Fruit fly (Drosophila melanogaster) ovary, adult (tissue): ENCODE results near the gene Mis12.

ENCODE experiments used
- CG17801 ChIP-seq: fragments of 200-800 bp; optimal IDR thresholded peaks from 2 replicates; lab custom pipeline; 2019; ENCODE audit warnings: missing biosample characterization, mild to moderate bottlenecking, missing genetic modification characterization, moderate library complexity; ENCODE audit not compliant: partially characterized antibody

Gene Mis12

DNA sequence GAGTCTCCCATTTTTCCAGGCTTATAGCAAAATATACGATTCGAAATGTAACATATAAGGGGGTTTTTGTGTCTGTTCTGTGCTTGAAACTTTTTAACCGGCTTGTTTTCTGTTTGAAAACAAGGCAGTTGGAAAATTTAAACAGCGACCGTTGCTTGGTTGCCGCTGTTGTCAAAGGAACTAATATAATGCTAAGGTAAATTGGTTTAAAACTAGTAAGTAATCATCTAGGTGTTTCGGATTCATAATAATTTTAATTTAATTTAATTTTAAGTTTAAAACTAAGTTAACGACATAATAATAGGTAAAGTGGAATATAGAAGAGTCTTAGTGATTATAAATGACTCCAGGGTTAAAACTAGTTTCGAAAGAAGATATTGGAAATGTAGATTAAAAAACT, 1.1 kb downstream of the Mis12 start, which contains the start of gene CG10064:
TSS of gene CG10064 (minus strand) at position 101 of the 400 bp plus-strand sequence.
- TF ChIP-seq CG17801 (GFP tag; lab: Kevin White, UChicago): no peak

DNA sequence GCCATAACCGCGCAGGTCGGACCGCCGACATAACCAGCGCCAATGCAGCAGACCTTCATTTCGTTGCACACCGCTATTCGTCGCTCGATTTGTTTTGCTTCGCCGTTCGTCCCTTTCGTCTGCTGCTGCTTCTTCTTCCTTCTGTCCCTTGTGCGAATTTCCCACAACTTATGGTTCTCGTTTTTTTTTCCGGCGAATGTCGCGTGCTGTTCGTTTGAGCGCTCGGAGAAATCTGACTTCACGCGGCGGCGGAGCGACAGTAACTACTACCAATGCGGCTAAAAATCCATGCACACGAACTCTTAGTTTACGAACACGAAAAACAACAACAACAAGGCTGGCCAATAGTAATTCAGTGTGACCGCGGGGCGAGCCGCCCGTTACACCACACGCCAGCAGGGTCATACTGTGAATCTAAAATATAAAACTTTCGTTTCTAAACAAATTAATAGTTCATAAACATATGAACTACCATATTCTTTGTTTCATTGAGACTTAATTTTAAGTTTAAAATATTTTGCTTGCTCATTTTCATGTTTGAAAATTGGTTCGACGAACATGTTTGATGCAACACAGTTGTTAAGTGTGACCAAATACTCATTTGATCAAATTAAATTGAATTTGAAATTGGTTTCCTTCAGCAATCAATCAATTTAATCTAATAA, 4.2 kb downstream of the Mis12 start, which contains the start of gene sgl:
TSS of gene sgl (minus strand) at position 271 of the 665 bp plus-strand sequence.
- TF ChIP-seq CG17801 (GFP tag; lab: Kevin White, UChicago): peak; percentile 74

DNA sequence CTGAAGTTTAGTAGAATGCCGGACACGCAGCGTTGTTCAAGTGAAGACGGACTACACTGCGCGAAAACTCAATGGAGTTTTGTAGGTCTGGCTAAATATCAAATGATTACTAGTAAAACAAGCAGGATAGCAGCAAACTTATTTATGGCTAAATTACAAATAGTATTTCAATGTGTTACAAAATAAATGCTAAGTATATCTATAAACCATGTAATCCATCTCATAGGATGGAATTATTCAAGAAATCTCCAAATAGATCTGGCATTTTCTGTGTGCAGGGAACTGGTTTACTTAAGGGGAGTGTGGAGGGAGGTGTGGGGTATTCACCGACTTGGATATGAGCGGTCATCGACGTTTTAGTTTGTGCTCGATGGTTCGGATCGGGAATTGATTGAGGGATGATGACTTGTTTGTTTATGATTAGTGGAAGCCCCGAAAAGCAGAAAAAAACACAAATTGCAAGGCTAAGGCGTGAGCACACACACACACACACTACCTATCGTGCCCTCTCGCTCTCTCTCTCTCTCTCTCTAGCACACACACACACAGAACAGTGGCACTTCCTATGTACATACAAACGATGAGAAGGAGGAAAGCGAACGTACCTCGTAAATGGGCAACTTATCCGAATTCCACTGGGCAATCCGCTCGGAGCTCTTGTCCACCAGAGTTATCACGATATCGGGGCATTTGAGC, 4.9 kb downstream of the Mis12 start:
- TF ChIP-seq CG17801 (GFP tag; lab: Kevin White, UChicago): no peak

DNA sequence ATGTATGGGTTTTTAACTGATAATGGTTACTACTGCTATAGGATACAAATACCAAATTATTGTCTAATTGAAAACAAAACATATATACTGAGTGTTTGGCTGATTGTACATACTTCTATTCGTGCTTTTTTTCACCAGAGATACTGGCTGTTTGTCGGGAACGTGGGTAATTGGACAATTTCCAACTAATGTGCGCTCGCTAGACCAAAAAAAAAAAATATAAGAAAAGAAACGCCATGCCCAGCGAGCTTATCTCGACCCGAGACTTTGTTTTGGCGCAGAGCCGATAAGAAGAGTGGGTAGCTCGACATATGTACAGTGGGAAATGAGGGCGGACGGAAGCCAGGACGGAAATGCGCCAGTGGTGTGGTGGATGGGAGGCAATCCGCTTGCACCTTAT, 5.7 kb downstream of the Mis12 start:
- TF ChIP-seq CG17801 (GFP tag; lab: Kevin White, UChicago): no peak

DNA sequence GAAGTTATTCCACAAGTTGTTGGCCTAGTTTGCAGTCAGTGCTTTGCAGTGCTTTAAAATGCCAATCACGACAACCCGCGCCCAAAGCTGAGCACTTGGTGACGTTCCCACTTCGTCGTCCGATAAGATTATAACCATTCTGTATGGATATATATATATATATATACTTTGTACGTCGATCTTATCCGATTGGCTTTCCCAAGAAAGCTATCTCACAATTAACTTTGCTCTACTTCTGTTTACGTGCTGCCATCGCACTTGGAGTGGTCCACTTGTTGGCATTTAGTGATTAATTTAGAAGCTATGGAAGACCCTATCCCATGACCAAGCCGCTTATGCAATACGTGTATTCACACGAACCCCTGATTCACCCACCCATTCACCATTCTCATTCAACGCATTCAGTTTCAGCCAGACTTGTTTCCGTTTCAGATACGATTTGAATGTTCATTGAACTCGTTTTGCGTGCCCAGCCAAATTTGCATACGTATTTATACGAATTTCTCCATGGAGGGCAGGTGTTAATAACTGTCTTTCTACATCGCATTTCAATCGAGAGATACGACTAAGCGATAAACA, 6.8 kb downstream of the Mis12 start:
- TF ChIP-seq CG17801 (GFP tag; lab: Kevin White, UChicago): no peak

DNA sequence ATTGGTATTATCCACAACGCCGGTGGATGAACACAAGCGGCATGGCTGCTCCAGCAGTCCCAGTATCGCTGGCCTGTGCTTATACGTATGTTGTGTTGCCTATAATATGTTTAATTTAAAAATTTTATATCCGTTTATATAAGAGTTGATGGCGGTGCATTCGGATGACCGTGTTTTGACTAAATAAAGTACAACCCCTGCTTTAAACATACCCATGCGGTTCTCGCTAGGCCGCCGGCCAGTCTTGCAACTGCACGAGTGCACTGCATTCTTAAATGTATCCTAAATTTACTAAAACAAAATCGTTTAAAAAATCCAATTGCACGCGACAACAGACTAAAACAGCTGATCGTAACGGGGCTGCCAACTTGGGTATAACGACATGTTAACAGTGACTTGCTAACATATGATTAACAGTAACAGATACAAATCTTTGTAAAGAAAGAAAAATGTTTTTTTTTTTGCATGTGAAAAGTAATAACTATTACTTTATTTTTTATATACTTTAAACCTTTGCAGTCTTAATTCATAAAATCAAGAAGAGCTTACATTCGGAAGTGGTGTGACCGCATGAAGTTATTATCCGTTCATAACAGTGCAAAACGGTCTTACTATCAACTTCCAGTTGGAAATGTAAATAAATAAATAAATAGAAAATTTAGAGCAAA, 11.0 kb downstream of the Mis12 start, which contains the start of the genes Uqcc1 and Surf1:
TSS of gene Uqcc1 (minus strand) at position 356 of the 668 bp plus-strand sequence.
TSS of gene Surf1 (plus strand) at position 594 of the 668 bp plus-strand sequence.
- TF ChIP-seq CG17801 (GFP tag; lab: Kevin White, UChicago): no peak

DNA sequence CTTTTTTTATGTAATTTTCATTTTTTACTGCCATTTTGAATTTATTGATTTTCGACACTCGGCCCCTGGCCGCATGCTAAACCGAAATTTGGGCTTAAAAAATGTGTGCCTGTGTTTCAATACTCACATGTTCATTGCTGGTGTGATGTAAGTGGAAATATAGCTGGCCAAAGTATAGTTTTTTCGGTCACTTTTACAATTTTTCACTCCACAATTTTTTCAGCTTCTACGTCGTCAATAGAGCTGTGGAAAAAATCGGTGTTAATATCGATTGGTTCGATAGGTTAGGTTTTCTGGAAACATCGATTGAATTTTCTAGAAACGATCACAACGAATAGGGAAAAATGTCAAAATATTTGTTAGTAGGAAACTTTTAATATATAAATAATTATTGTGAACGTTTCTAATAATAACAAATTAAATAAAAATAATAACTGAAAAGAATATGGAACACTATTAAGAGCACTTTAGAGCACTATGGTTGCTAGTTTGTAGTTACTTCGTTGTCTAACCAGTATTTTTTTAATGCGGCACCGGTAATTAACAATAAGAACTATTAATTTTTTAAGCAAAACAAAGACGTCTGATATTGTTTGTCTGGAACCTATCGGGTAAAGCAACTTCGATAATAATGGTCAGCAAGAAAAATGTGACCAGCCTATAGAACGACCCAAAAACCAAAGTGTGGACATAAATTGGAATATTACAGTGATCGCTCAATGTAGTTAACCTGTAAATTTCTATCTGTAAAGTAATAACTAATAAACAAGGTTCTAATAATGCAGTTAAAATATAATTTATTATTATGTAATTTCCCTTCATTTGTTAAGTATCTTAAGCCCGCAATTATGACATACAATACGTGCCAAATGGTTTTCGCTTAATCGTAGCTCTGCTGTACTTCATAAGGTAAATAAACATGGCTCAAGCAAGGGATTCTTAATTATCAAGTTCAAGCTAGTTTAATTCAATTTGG, 13.3 kb downstream of the Mis12 start, which contains the start of the genes CG10077 and CG9948:
TSS of gene CG10077 (minus strand) at position 651 of the 976 bp plus-strand sequence.
TSS of gene CG9948 (plus strand) at position 738 of the 976 bp plus-strand sequence.
- TF ChIP-seq CG17801 (GFP tag; lab: Kevin White, UChicago): peak; percentile 94

DNA sequence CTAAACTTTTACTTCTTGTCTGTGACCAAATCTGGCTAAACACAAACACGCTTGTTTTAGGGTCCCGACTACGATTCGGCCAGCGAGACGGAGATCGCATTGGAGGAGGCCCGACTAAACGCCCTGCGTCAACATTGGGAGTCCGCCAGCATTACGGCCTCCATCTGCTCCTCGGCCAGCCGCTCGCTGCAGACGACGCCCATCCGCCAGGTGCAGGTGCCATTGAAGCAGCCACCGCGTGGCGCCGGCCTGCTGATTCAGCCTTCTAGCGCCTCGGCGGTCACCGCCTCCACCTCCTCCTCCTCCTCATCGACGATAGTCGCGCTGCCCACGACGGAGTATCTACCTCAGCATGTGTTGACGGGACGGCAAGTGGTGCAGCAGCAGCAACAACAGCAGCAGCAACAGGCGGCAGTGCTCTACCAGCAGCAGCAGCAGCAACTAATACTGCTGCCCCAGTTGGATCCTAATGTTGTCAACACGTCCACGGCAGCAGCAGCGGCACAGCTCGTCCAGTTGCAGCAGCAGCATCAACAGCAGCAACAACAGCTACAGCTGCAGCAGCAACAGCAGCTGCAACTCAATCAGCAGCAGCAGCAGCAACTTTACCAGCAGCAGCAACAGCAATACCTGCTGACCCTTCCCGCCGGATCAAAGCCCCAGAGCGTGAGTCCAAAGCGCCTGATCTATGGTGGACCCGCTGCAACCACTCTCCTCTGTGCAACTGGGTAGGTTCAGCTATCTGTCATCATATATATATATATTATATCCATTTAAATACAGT, 21.5 kb downstream of the Mis12 start:
- no peak for TF ChIP-seq CG17801 (GFP tag; lab: Kevin White, UChicago)

DNA sequence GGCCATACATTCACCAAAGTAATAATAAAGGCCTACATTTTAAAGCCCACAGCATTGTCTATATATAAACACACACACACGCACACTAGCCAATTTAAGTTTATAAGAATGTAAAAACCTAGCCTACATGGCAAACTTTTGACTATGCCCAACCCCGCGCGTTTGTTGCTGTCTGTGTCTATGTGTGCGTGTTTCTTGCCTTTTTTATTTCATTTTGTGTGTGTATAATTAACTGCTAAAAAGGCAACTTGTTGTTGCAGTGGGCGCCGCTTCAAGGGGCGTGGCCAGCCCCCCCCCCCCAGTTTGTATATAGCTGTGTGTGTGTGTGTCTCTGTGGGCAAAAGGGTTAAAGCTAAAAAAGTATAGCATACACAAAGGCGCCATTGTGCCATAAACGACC, 23.5 kb downstream of the Mis12 start:
- no peak for TF ChIP-seq CG17801 (GFP tag; lab: Kevin White, UChicago)

DNA sequence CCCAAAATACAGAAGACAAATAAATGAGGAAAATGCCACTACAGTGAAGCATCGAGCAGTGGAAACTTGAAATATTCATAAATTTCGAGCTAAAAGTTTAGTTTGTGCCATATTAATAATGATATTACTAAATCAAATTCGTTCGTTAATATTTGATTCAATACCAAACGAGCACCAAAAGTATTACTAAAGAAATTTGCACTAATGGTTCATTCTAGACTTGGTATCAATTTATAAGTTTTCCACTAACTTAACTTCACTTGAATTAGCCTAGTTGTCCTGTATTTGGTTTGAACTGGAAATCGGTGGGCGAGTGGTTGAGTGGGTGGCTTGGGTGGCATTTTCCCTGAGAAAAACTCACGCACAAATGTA, 24.9 kb downstream of the Mis12 start:
- no peak for TF ChIP-seq CG17801 (GFP tag; lab: Kevin White, UChicago)

DNA sequence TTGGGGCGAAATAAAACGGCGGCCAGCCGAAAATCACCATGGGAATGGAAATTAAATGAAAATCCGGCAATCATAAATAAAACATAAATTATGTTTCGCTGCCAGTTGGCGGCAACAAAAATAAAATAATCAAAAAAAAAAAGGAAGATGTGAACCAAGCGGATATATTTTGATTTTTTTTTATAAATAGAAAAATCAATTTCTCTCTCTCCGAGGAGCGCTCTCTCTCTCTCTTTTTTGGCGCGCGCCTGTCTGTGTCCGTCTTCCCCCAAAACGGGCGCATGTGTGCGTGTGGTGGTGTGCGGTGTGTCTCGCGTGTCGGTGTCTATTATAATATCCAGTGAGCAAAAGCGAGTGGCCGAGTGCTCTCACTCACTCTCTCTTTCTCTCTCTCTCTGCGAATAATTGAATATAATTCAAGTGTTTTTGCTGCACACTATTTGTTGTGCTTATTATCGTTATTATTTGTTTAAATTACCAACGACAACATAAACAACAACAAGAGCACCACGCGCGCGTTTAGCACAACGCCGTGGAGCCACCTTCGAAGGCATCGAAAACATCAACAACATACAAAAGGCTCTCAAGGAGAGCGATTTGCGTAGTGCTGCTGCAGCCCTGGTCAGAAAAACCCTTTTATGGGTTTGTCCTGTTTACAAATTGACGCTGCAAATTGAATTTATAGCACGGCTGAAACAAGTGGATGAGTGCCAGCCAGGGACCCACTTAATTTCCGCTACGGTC, 25.5 kb downstream of the Mis12 start:
- TF ChIP-seq CG17801 (GFP tag; lab: Kevin White, UChicago): no peak

DNA sequence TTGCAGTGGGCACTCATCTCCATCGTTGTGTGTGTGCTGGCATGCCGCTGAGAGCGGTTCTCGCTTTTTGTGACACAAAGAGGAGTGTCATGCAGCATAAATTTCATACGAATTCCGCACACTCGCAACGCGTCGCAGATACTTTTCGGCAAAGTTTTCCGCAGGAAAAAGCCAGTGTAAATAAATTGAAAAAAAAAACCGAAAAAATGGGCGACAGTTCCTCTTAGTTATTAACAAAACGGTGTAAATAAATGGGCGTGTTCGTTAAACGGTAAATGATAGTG, 26.1 kb downstream of the Mis12 start, which contains the start of gene tow:
TSS of gene tow (plus strand) at position 26 of the 284 bp plus-strand sequence.
- TF ChIP-seq CG17801 (GFP tag; lab: Kevin White, UChicago): no peak
